Fruit fly (Drosophila melanogaster) whole organism, embryonic: Measurements from ENCODE around the gene CG33107.
A peak's percentile ranks its signal among the peaks of the same experiment; 100 is the strongest.

Source experiments
- Atf6 ChIP-seq: fragments of 200-800 bp; sonication (Bioruptor generic); IDR thresholded peaks from 2 replicates; pipeline ENCODE4 v1.3.6; 2022; ENCODE audit warnings: missing biosample characterization, missing genetic modification characterization
- CG10979 ChIP-seq: fragments of 200-800 bp; sonication (Bioruptor generic); optimal IDR thresholded peaks from 2 replicates; lab custom pipeline; 2018; ENCODE audit warnings: missing biosample characterization, mild to moderate bottlenecking, missing genetic modification characterization, moderate library complexity
- CG11723 ChIP-seq: fragments of 200-800 bp; sonication (Bioruptor generic); optimal IDR thresholded peaks from 2 replicates; lab custom pipeline; 2017; ENCODE audit warnings: missing biosample characterization, mild to moderate bottlenecking, missing genetic modification characterization
- CG12219 ChIP-seq: fragments of 200-800 bp; sonication (Bioruptor generic); optimal IDR thresholded peaks from 3 replicates; lab custom pipeline; 2018; ENCODE audit warnings: missing biosample characterization, mild to moderate bottlenecking, missing genetic modification characterization
- CG12236 ChIP-seq: fragments of 200-800 bp; sonication (Bioruptor generic); optimal IDR thresholded peaks from 2 replicates; lab custom pipeline; 2016; ENCODE audit warnings: missing biosample characterization, missing genetic modification characterization
- CG12769 ChIP-seq: fragments of 200-800 bp; sonication (Bioruptor generic); optimal IDR thresholded peaks from 2 replicates; lab custom pipeline; 2019; ENCODE audit warnings: missing biosample characterization, mild to moderate bottlenecking, missing genetic modification characterization, moderate library complexity
- CG14710 ChIP-seq: fragments of 200-800 bp; sonication (Bioruptor generic); optimal IDR thresholded peaks from 3 replicates; lab custom pipeline; 2019; ENCODE audit warnings: missing biosample characterization, mild to moderate bottlenecking, missing genetic modification characterization, moderate library complexity
- CG15696 ChIP-seq: fragments of 200-800 bp; sonication (Bioruptor generic); optimal IDR thresholded peaks from 2 replicates; lab custom pipeline; 2019; ENCODE audit warnings: missing biosample characterization, mild to moderate bottlenecking, missing genetic modification characterization, moderate library complexity
- CG1602 ChIP-seq: fragments of 200-800 bp; sonication (Bioruptor generic); optimal IDR thresholded peaks from 3 replicates; lab custom pipeline; 2016; ENCODE audit warnings: missing biosample characterization, missing genetic modification characterization
- CG16779 ChIP-seq: fragments of 200-800 bp; sonication (Bioruptor generic); IDR thresholded peaks from 2 replicates; pipeline ENCODE4 v1.3.6; 2022; ENCODE audit warnings: missing biosample characterization, missing genetic modification characterization
- CG16863 ChIP-seq: fragments of 200-800 bp; sonication (Bioruptor generic); optimal IDR thresholded peaks from 3 replicates; lab custom pipeline; 2016; ENCODE audit warnings: missing biosample characterization, missing genetic modification characterization
- CG17568 ChIP-seq: fragments of 200-800 bp; sonication (Bioruptor generic); optimal IDR thresholded peaks from 2 replicates; lab custom pipeline; 2018; ENCODE audit warnings: missing biosample characterization, mild to moderate bottlenecking, missing genetic modification characterization, moderate library complexity
- CG17612 ChIP-seq: fragments of 200-800 bp; sonication (Bioruptor generic); IDR thresholded peaks from 2 replicates; pipeline ENCODE4 v1.3.6; 2022; ENCODE audit warnings: missing biosample characterization, missing genetic modification characterization
- CG2712 ChIP-seq: fragments of 200-800 bp; optimal IDR thresholded peaks from 3 replicates; lab custom pipeline; 2019; ENCODE audit warnings: missing biosample characterization, mild to moderate bottlenecking, missing genetic modification characterization, moderate library complexity
- CG30020 ChIP-seq: fragments of 200-800 bp; optimal IDR thresholded peaks from 2 replicates; lab custom pipeline; 2019; ENCODE audit warnings: missing biosample characterization, mild to moderate bottlenecking, missing genetic modification characterization, moderate library complexity
- CG31224 ChIP-seq: fragments of 200-800 bp; sonication (Bioruptor generic); IDR thresholded peaks from 2 replicates; pipeline ENCODE4 v1.3.6; 2022; ENCODE audit warnings: missing biosample characterization, missing genetic modification characterization
- CG31388 ChIP-seq: fragments of 200-800 bp; sonication (Bioruptor generic); optimal IDR thresholded peaks from 2 replicates; lab custom pipeline; 2016; ENCODE audit warnings: missing biosample characterization, missing genetic modification characterization
- CG32767 ChIP-seq: fragments of 200-800 bp; sonication (Bioruptor generic); IDR thresholded peaks from 2 replicates; pipeline ENCODE4 v1.3.6; 2022; ENCODE audit warnings: missing biosample characterization, missing genetic modification characterization
- CG4328 ChIP-seq: fragments of 200-800 bp; sonication (Bioruptor generic); optimal IDR thresholded peaks from 3 replicates; lab custom pipeline; 2017; ENCODE audit warnings: missing biosample characterization, missing genetic modification reagents, missing genetic modification characterization
- CG4820 ChIP-seq: fragments of 200-800 bp; sonication (Bioruptor generic); optimal IDR thresholded peaks from 3 replicates; lab custom pipeline; 2016; ENCODE audit warnings: missing biosample characterization, missing genetic modification characterization
- CG6854 ChIP-seq: fragments of 200-800 bp; sonication (Bioruptor generic); optimal IDR thresholded peaks from 3 replicates; lab custom pipeline; 2017; ENCODE audit warnings: missing biosample characterization, mild to moderate bottlenecking, missing genetic modification characterization
- CG9727 ChIP-seq: fragments of 200-800 bp; sonication (Bioruptor generic); optimal IDR thresholded peaks from 3 replicates; lab custom pipeline; 2017; ENCODE audit warnings: missing biosample characterization, mild to moderate bottlenecking, missing genetic modification characterization
- HLHmδ ChIP-seq: fragments of 200-800 bp; sonication (Bioruptor generic); optimal IDR thresholded peaks from 2 replicates; lab custom pipeline; 2018; ENCODE audit warnings: missing biosample characterization, mild to moderate bottlenecking, missing genetic modification characterization, moderate library complexity
- Hr51 ChIP-seq, 2 experiments: fragments of 200-800 bp; sonication (Bioruptor generic); optimal IDR thresholded peaks; 2 replicates in 1 of 2; 3 replicates in 1 of 2; lab custom pipeline; 2016 to 2018; ENCODE audit warnings: missing biosample characterization in 2 of 2, missing genetic modification characterization in 2 of 2, mild to moderate bottlenecking in 1 of 2, moderate library complexity in 1 of 2
- MTF-1 ChIP-seq: fragments of 200-800 bp; sonication (Bioruptor generic); optimal IDR thresholded peaks from 2 replicates; lab custom pipeline; 2018; ENCODE audit warnings: missing biosample characterization, mild to moderate bottlenecking, missing genetic modification characterization, borderline replicate concordance
- Optix ChIP-seq: fragments of 200-800 bp; sonication (Bioruptor generic); IDR thresholded peaks from 3 replicates; pipeline ENCODE4 v1.3.6; 2022; ENCODE audit warnings: missing biosample characterization, missing genetic modification characterization
- TFAM ChIP-seq: fragments of 200-800 bp; sonication (Bioruptor generic); optimal IDR thresholded peaks from 2 replicates; lab custom pipeline; 2017; ENCODE audit warnings: missing biosample characterization, missing genetic modification characterization, inconsistent platforms
- ap ChIP-seq: fragments of 200-800 bp; sonication (Bioruptor generic); IDR thresholded peaks from 2 replicates; pipeline ENCODE4 v1.3.6; 2022; ENCODE audit warnings: missing biosample characterization, missing genetic modification characterization
- ara ChIP-seq: fragments of 200-800 bp; sonication (Bioruptor generic); IDR thresholded peaks from 2 replicates; pipeline ENCODE4 v1.3.6; 2022; ENCODE audit warnings: missing biosample characterization, missing genetic modification characterization
- ase ChIP-seq: fragments of 200-800 bp; sonication (Bioruptor generic); IDR thresholded peaks from 3 replicates; pipeline ENCODE4 v1.3.6; 2022; ENCODE audit warnings: missing biosample characterization, missing genetic modification characterization
- ato ChIP-seq: fragments of 200-800 bp; sonication (Bioruptor generic); IDR thresholded peaks from 2 replicates; pipeline ENCODE4 v1.3.6; 2022; ENCODE audit warnings: missing biosample characterization, missing genetic modification characterization; ENCODE audit not compliant: partially characterized antibody
- bowl ChIP-seq: fragments of 200-800 bp; sonication (Bioruptor generic); IDR thresholded peaks from 2 replicates; pipeline ENCODE4 v1.3.6; 2022; ENCODE audit warnings: missing biosample characterization, missing genetic modification characterization
- br ChIP-seq: fragments of >200 bp; optimal IDR thresholded peaks from 2 replicates; lab custom pipeline; 2017
- crp ChIP-seq, 2 experiments: fragments of 200-800 bp; sonication (Bioruptor generic); optimal IDR thresholded peaks; 2 replicates in 1 of 2; 3 replicates in 1 of 2; lab custom pipeline; 2017; ENCODE audit warnings: missing biosample characterization in 2 of 2, missing genetic modification characterization in 2 of 2, mild to moderate bottlenecking in 1 of 2, moderate library complexity in 1 of 2
- fd96Cb ChIP-seq: fragments of 200-800 bp; sonication (Bioruptor generic); optimal IDR thresholded peaks from 2 replicates; lab custom pipeline; 2018; ENCODE audit warnings: missing biosample characterization, mild to moderate bottlenecking, missing genetic modification characterization, moderate library complexity
- gem ChIP-seq: fragments of 200-800 bp; sonication (Bioruptor generic); optimal IDR thresholded peaks from 2 replicates; lab custom pipeline; 2019; ENCODE audit warnings: missing biosample characterization, mild to moderate bottlenecking, missing genetic modification characterization, moderate library complexity
- grn ChIP-seq: fragments of 200-800 bp; sonication (Bioruptor generic); optimal IDR thresholded peaks from 3 replicates; lab custom pipeline; 2017; ENCODE audit warnings: missing biosample characterization, missing genetic modification characterization
- gsb ChIP-seq: fragments of 200-800 bp; sonication (Bioruptor generic); IDR thresholded peaks from 2 replicates; pipeline ENCODE4 v1.3.6; 2022; ENCODE audit warnings: missing biosample characterization, missing genetic modification characterization
- hth ChIP-seq: fragments of >200 bp; optimal IDR thresholded peaks from 2 replicates; lab custom pipeline; 2017; ENCODE audit warnings: inconsistent platforms
- jumu ChIP-seq: fragments of 200-800 bp; sonication (Bioruptor generic); optimal IDR thresholded peaks from 3 replicates; lab custom pipeline; 2016; ENCODE audit warnings: missing biosample characterization, missing genetic modification characterization
- kah ChIP-seq: fragments of 200-800 bp; sonication (Bioruptor generic); optimal IDR thresholded peaks from 2 replicates; lab custom pipeline; 2018; ENCODE audit warnings: missing biosample characterization, mild to moderate bottlenecking, missing genetic modification characterization
- kni ChIP-seq: fragments of 200-800 bp; sonication (Bioruptor generic); optimal IDR thresholded peaks from 3 replicates; lab custom pipeline; 2017; ENCODE audit warnings: mild to moderate bottlenecking, missing biosample characterization, missing genetic modification reagents, missing genetic modification characterization
- onecut ChIP-seq: fragments of 200-800 bp; sonication (Bioruptor generic); IDR thresholded peaks from 2 replicates; pipeline ENCODE4 v1.3.6; 2022; ENCODE audit warnings: missing biosample characterization, missing genetic modification characterization
- peb ChIP-seq: fragments of 200-800 bp; sonication (Bioruptor generic); IDR thresholded peaks from 2 replicates; pipeline ENCODE4 v1.3.6; 2022; ENCODE audit warnings: missing biosample characterization, missing genetic modification characterization
- pzg ChIP-seq: fragments of 200-800 bp; sonication (Bioruptor generic); optimal IDR thresholded peaks from 3 replicates; lab custom pipeline; 2018; ENCODE audit warnings: missing biosample characterization, mild to moderate bottlenecking, missing genetic modification characterization, moderate library complexity
- ranshi ChIP-seq: fragments of 200-800 bp; sonication (Bioruptor generic); IDR thresholded peaks from 2 replicates; pipeline ENCODE4 v1.3.6; 2022; ENCODE audit warnings: missing biosample characterization, missing genetic modification characterization
- rib ChIP-seq: fragments of 200-800 bp; sonication (Bioruptor generic); IDR thresholded peaks from 2 replicates; pipeline ENCODE4 v1.3.6; 2022; ENCODE audit warnings: missing biosample characterization, missing genetic modification characterization
- sqz ChIP-seq: fragments of 200-800 bp; sonication (Bioruptor generic); optimal IDR thresholded peaks from 3 replicates; lab custom pipeline; 2018; ENCODE audit warnings: missing biosample characterization, mild to moderate bottlenecking, missing genetic modification characterization
- tio ChIP-seq: fragments of 200-800 bp; sonication (Bioruptor generic); optimal IDR thresholded peaks from 2 replicates; lab custom pipeline; 2017; ENCODE audit warnings: missing biosample characterization, missing genetic modification characterization, inconsistent platforms
- usp ChIP-seq: fragments of >200 bp; optimal IDR thresholded peaks from 2 replicates; lab custom pipeline; 2017; ENCODE audit warnings: missing biosample characterization, missing genetic modification characterization
- z ChIP-seq: fragments of 200-800 bp; sonication (Bioruptor generic); IDR thresholded peaks from 3 replicates; pipeline ENCODE4 v1.3.6; 2022; ENCODE audit warnings: missing biosample characterization, missing genetic modification characterization

The CG33107 gene

dm6 chr3R:22590668-22591275 is 6.3 kb upstream of the CG33107 start (continued):
- TF ChIP-seq ato (GFP tag; lab: Robert Waterston, UW): no peak
- TF ChIP-seq ase (GFP tag; lab: Robert Waterston, UW): no peak
- TF ChIP-seq ranshi (GFP tag; lab: Robert Waterston, UW): no peak; the same call in none of the 2 replicates
- TF ChIP-seq bowl: no peak
- peak; percentile 79 for TF ChIP-seq fd96Cb
- no peak for TF ChIP-seq CG12236 (GFP tag; lab: Kevin White, UChicago)
- no peak for TF ChIP-seq kah
- TF ChIP-seq sqz (GFP tag; lab: Kevin White, UChicago): no peak
- peak; percentile 28 for TF ChIP-seq TFAM
- TF ChIP-seq Optix (GFP tag; lab: Robert Waterston, UW): no peak
- no peak for TF ChIP-seq CG31388 (GFP tag; lab: Kevin White, UChicago)
- no peak for TF ChIP-seq gsb (GFP tag; lab: Robert Waterston, UW)
- TF ChIP-seq CG12219 (GFP tag; lab: Kevin White, UChicago): peak; percentile 40
- no peak for TF ChIP-seq crp (GFP tag; optimal IDR thresholded peaks at IDR 0.05; lab: Kevin White, UChicago)
- TF ChIP-seq z (GFP tag; lab: Robert Waterston, UW): no peak
- peak; percentile 31 for TF ChIP-seq grn (GFP tag; lab: Kevin White, UChicago)
- TF ChIP-seq CG14710 (tag; lab: Kevin White, UChicago): peak; percentile 79
- TF ChIP-seq CG16779 (GFP tag; lab: Robert Waterston, UW): no peak
- TF ChIP-seq CG9727 (GFP tag; lab: Kevin White, UChicago): peak; percentile 83
- TF ChIP-seq ap (GFP tag; lab: Robert Waterston, UW): no peak
- TF ChIP-seq CG15696 (tag; lab: Kevin White, UChicago): peak; percentile 64
- no peak; the same call in 1 of the 2 replicates for TF ChIP-seq ara (GFP tag; lab: Robert Waterston, UW)
- no peak for TF ChIP-seq Atf6 (GFP tag; lab: Robert Waterston, UW)
- TF ChIP-seq peb: no peak
- no peak for TF ChIP-seq CG6854
- TF ChIP-seq jumu (GFP tag; lab: Kevin White, UChicago): peak; percentile 34
- no peak for TF ChIP-seq usp (GFP tag; lab: Kevin White, UChicago)
- TF ChIP-seq CG17612: no peak
- peak; percentile 20 for TF ChIP-seq CG30020 (tag; lab: Kevin White, UChicago)
- TF ChIP-seq kni (GFP tag; lab: Kevin White, UChicago): peak; percentile 68
- no peak for TF ChIP-seq CG31224 (GFP tag; lab: Robert Waterston, UW)
- no peak for TF ChIP-seq CG32767
- TF ChIP-seq onecut (GFP tag; lab: Robert Waterston, UW): no peak; the same call in 1 of the 2 replicates
- TF ChIP-seq Hr51 (GFP tag; optimal IDR thresholded peaks at IDR 0.05; lab: Kevin White, UChicago): peak; percentile 23 to 72
- no peak for TF ChIP-seq hth (lab: Kevin White, UChicago)
- TF ChIP-seq CG1602 (GFP tag; lab: Kevin White, UChicago): peak; percentile 56
- TF ChIP-seq CG11723: peak; percentile 42
- no peak for TF ChIP-seq HLHmδ (GFP tag; lab: Kevin White, UChicago)
- peak; percentile 49 for TF ChIP-seq MTF-1 (GFP tag; lab: Kevin White, UChicago)
- TF ChIP-seq tio (GFP tag; lab: Kevin White, UChicago): peak; percentile 72
- TF ChIP-seq br (lab: Kevin White, UChicago): no peak
- peak; percentile 85 for TF ChIP-seq gem
- no peak for TF ChIP-seq pzg (GFP tag; lab: Kevin White, UChicago)
- TF ChIP-seq CG10979 (tag; lab: Kevin White, UChicago): peak; percentile 86
- TF ChIP-seq CG4328 (GFP tag; lab: Kevin White, UChicago): peak; percentile 12
- TF ChIP-seq CG4820: peak; percentile 63
- no peak for TF ChIP-seq CG17568
- TF ChIP-seq CG16863 (GFP tag; lab: Kevin White, UChicago): peak; percentile 56
- no peak for TF ChIP-seq CG12769 (tag; lab: Kevin White, UChicago)
- no peak for TF ChIP-seq rib
- TF ChIP-seq CG2712 (tag; lab: Kevin White, UChicago): peak; percentile 83
